Worm (Caenorhabditis elegans): ENCODE results near the gene fbxa-160.

The fbxa-160 gene

DNA sequence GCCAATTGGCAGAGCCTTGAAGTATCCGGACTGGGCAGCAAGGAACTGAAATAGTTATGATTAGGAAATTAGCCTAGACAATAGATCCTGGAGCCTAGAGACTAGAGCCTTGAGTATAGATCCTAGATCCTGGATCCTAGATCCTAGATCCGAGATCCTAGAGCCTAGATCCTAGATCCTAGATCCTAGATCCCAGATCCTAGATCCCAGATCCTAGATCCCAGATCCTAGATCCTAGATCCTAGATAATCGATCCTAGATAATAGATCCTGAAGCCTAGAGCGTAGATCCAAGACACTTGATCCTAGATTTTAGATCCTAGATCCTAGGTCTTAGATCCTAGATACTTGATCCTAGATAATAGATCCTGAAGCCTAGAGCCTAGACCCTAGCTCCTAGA lies 19.5 kb downstream of the fbxa-160 start:
- no peak for TF ChIP-seq F13C5.2 (tag; optimal IDR thresholded peaks at IDR 0.05)

DNA sequence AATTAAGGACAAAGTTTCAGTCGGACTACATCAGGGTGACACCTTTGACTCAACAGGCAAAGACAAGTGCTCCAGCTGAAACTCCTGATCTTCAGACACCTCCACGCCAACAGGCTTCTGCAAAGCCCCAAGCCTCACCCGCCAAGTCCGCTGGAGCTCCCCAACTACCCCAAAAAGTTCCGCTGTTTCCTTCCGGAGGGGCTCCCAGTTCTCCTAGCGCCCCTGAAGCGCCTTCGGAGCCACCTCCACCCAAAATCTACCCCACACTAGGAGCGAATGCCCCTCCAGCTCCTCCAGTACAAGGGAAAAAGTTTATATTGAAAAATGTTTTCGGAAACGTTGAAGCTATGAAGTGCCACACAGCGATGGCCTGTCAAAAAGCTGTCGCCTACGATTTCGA lies 21.4 kb downstream of the fbxa-160 start:
- TF ChIP-seq scrt-1 (GFP tag; IDR thresholded peaks at IDR 0.05) (no peak), pes-1 (GFP tag; IDR thresholded peaks at IDR 0.05) (no peak), tra-4 (tag; optimal IDR thresholded peaks at IDR 0.05) (no peak), ets-7 (tag; optimal IDR thresholded peaks at IDR 0.05) (no peak), flt-1 (GFP tag; IDR thresholded peaks at IDR 0.05) (no peak)

ce11 chrII:1601507-1601906 lies 23.0 kb downstream of the fbxa-160 start, which contains the start of gene bath-47:
TSS of gene bath-47 (plus strand) at chrII:1601811.
- TF ChIP-seq ets-7 (tag; optimal IDR thresholded peaks at IDR 0.05) (no peak), F13C5.2 (tag; optimal IDR thresholded peaks at IDR 0.05) (no peak), tra-4 (tag; optimal IDR thresholded peaks at IDR 0.05) (no peak), pes-1 (GFP tag; IDR thresholded peaks at IDR 0.05) (no peak), ceh-36 (tag; optimal IDR thresholded peaks at IDR 0.05) (no peak), ama-1 (optimal IDR thresholded peaks at IDR 0.05) (no peak), flt-1 (GFP tag; IDR thresholded peaks at IDR 0.05) (no peak), B0310.2 (tag; optimal IDR thresholded peaks at IDR 0.05) (no peak), sea-1 (GFP tag; conservative IDR thresholded peaks at IDR 0.05) (no peak), scrt-1 (GFP tag; IDR thresholded peaks at IDR 0.05) (no peak), hmbx-1 (tag; optimal IDR thresholded peaks at IDR 0.05) (no peak)

- TF ChIP-seq hnd-1 (tag; optimal IDR thresholded peaks at IDR 0.05) = no peak
- no peak for TF ChIP-seq ama-1 (optimal IDR thresholded peaks at IDR 0.05)
- TF ChIP-seq pes-1 (GFP tag; IDR thresholded peaks at IDR 0.05) = no peak
- no peak for TF ChIP-seq F13C5.2 (tag; optimal IDR thresholded peaks at IDR 0.05)
- no peak for TF ChIP-seq ceh-13 (GFP tag; optimal IDR thresholded peaks at IDR 0.05)
- no peak for TF ChIP-seq hmbx-1 (tag; optimal IDR thresholded peaks at IDR 0.05)
- TF ChIP-seq ceh-36 (tag; optimal IDR thresholded peaks at IDR 0.05) = no peak
- TF ChIP-seq sea-1 (GFP tag; conservative IDR thresholded peaks at IDR 0.05) = no peak
- TF ChIP-seq scrt-1 (GFP tag; IDR thresholded peaks at IDR 0.05) = no peak
- no peak for TF ChIP-seq aly-1 (tag; optimal IDR thresholded peaks at IDR 0.05)
- no peak for TF ChIP-seq ets-7 (tag; optimal IDR thresholded peaks at IDR 0.05)
- no peak for TF ChIP-seq hmg-4 (GFP tag; optimal IDR thresholded peaks at IDR 0.05)
- no peak for TF ChIP-seq flt-1 (GFP tag; IDR thresholded peaks at IDR 0.05)
- no peak for TF ChIP-seq B0310.2 (tag; optimal IDR thresholded peaks at IDR 0.05)
- no peak for TF ChIP-seq tbx-37 (GFP tag; conservative IDR thresholded peaks at IDR 0.05)
- TF ChIP-seq tbx-11 (GFP tag; IDR thresholded peaks at IDR 0.05) = no peak
- TF ChIP-seq tra-4 (tag; optimal IDR thresholded peaks at IDR 0.05) = no peak
Observed at ce11 chrII:1600661-1601060, 23.8 kb downstream of the fbxa-160 start, which contains the start of gene bath-26. TSS of gene bath-26 (minus strand) at chrII:1600761.

DNA sequence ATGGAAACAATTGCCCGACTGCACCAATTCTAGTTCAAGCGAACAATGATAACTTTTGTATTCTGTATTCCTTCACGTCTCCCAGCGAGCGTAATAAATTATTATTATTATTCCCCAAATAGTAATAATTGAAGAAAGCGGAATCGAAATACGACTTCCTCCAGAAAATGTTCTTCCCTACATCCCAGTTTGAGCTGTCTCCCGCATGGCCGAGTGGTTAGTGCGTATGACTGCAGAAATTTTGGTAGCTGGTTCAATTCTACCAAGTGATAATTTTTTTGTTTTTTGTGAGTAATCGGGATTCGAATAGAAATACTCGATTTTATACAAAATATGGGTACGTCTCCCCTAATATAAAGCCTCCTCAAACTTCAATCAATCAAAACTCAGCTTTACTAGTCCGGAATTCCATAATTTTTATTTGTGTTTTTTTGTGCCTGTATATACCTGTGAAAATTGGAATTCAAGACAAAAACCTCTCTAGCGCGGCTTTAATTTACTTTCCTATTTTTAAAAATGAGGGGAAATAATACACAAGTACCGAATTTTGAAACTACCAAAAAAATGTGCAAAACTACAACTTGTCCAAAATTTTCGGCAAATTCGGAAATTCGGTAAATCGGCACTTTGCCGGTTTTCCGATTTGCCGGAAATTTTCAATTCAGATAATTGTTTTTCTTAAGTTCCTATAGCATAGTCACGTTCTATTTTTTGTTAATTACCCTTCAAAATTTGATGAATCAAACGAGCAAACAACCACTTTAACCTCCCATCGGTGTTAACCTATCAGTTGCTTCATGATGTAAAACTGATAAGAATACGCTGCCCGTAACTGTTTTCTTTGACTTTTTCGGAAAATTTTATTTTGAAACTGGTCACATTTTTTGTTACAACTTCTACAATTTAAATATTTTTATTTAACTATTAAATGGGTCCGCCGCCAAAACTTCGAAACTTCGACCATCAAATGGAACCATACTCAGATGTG lies 27.1 kb downstream of the fbxa-160 start, which contains the start of gene bath-46:
Gene bath-46, plus strand, starts transcription at position 806 of the 988 bp plus-strand sequence.
- TF ChIP-seq scrt-1 (GFP tag; IDR thresholded peaks at IDR 0.05) = no peak
- TF ChIP-seq aly-1 (tag; optimal IDR thresholded peaks at IDR 0.05) = no peak
- TF ChIP-seq tbx-11 (GFP tag; IDR thresholded peaks at IDR 0.05) = no peak
- no peak for TF ChIP-seq tra-4 (tag; optimal IDR thresholded peaks at IDR 0.05)

ce11 chrII:1595137-1595536 lies 29.3 kb downstream of the fbxa-160 start, which contains the start of gene clec-20:
TSS of gene clec-20 (minus strand) at chrII:1595237.
- TF ChIP-seq ceh-13 (GFP tag; optimal IDR thresholded peaks at IDR 0.05) = no peak
- no peak for TF ChIP-seq tbx-11 (GFP tag; IDR thresholded peaks at IDR 0.05)

- TF ChIP-seq hmbx-1 (tag; optimal IDR thresholded peaks at IDR 0.05) (no peak), aly-1 (tag; optimal IDR thresholded peaks at IDR 0.05) (no peak), tbx-37 (GFP tag; conservative IDR thresholded peaks at IDR 0.05) (no peak), ceh-13 (GFP tag; optimal IDR thresholded peaks at IDR 0.05) (no peak), flt-1 (GFP tag; IDR thresholded peaks at IDR 0.05) (no peak), pes-1 (GFP tag; IDR thresholded peaks at IDR 0.05) (no peak), sea-1 (GFP tag; conservative IDR thresholded peaks at IDR 0.05) (no peak), ceh-36 (tag; optimal IDR thresholded peaks at IDR 0.05) (no peak), hmg-4 (GFP tag; optimal IDR thresholded peaks at IDR 0.05) (no peak), tbx-11 (GFP tag; IDR thresholded peaks at IDR 0.05) (no peak), F13C5.2 (tag; optimal IDR thresholded peaks at IDR 0.05) (no peak), scrt-1 (GFP tag; IDR thresholded peaks at IDR 0.05) (no peak), ama-1 (optimal IDR thresholded peaks at IDR 0.05) (no peak), tra-4 (tag; optimal IDR thresholded peaks at IDR 0.05) (no peak)
Observed at ce11 chrII:1589845-1590244, 34.6 kb downstream of the fbxa-160 start, which contains the start of gene T07H3.7. TSS of gene T07H3.7 (minus strand) at chrII:1589945.

DNA sequence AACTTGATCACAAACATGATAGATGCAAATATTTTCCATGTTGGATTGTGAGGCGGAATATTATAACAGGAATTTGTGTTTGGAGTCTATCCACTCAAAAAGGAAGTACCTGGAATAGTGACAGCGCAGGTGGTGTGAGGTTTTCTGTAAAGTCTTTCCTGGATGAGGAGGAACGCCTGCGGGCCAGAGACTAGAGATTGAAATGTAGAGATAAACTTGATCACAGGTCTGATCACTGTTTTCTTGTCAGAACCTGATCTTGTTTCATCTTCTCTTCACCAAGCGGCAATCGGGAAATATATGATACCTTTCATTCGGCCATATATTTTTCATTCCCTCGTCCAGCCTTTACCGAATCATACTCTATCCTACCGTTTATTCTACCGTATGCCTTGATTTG lies 38.2 kb downstream of the fbxa-160 start, which contains the start of gene T07H3.8:
Gene T07H3.8, plus strand, starts transcription at position 301 of the 400 bp plus-strand sequence.
- TF ChIP-seq hmg-4 (GFP tag; optimal IDR thresholded peaks at IDR 0.05) (no peak), ceh-36 (tag; optimal IDR thresholded peaks at IDR 0.05) (no peak), pes-1 (GFP tag; IDR thresholded peaks at IDR 0.05) (no peak), ets-7 (tag; optimal IDR thresholded peaks at IDR 0.05) (no peak), ama-1 (optimal IDR thresholded peaks at IDR 0.05) (no peak), ceh-13 (GFP tag; optimal IDR thresholded peaks at IDR 0.05) (no peak), tbx-37 (GFP tag; conservative IDR thresholded peaks at IDR 0.05) (no peak), flt-1 (GFP tag; IDR thresholded peaks at IDR 0.05) (no peak)
